Fruit fly (Drosophila melanogaster): Measurements from ENCODE around the gene CG33920.

DNA sequence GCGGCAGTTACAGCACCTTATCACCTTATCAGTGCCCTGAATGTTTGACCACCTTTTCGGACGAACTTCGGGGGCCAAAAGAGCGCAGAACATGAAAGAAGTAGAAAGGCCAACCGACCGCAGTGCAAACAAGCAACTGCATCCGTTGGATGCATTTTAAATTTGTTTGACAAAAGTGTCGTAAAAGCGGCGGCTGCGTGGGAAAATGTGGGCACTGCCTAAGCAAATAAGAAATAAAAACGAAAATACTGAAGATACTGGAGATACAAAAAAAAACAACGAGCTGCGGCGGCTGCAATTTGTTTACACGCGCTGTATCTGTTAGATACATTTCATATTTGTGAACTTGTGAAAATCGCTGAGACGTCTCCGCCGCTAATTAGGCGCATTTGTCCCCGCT lies 25.8 kb upstream of the CG33920 start:
- TF ChIP-seq cwo (GFP tag; optimal IDR thresholded peaks at IDR 0.05) (no peak), CG17802 (tag; optimal IDR thresholded peaks at IDR 0.05) (no peak), da (GFP tag; optimal IDR thresholded peaks at IDR 0.05) (no peak), CG17612 (GFP tag; IDR thresholded peaks at IDR 0.05) (no peak), eve (GFP tag; optimal IDR thresholded peaks at IDR 0.05) (no peak), Hmx (GFP tag; optimal IDR thresholded peaks at IDR 0.05) (no peak), CG1603 (tag; optimal IDR thresholded peaks at IDR 0.05) (no peak), CG10979 (tag; optimal IDR thresholded peaks at IDR 0.05) (no peak), HmgD (GFP tag; optimal IDR thresholded peaks at IDR 0.05) (no peak)

Measured in whole organism, embryonic.